Worm (Caenorhabditis elegans): ENCODE measurements around the gene R10E8.3.
A peak's percentile ranks its signal among the peaks of the same experiment; 100 is the strongest.

Gene R10E8.3

DNA sequence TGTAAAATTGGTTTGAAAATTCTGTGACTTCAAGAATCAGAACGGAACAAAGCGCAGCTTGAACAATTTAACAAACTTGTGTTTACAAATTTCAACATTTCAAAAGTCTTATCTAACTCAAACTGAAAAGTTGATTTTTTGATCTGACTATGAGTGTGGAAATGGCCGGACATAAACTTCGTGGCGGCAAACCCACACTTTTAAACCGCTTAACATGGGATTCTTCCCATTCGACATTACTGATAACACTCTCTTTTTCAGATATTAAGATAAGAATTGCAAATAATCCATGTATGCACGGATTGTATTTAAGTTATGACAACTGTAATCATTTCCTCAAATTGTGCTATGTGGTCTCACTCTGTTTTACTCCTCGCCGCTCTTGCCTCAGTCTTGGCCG, 45.4 kb downstream of the R10E8.3 start, which contains the start of gene clec-42:
TSS of gene clec-42 (plus strand) at position 285 of the 400 bp plus-strand sequence.
- TF ChIP-seq pqm-1 (tag; optimal IDR thresholded peaks at IDR 0.05) (peak; percentile 35), dpl-1 (GFP tag; optimal IDR thresholded peaks at IDR 0.05) (no peak), nhr-28 (tag; optimal IDR thresholded peaks at IDR 0.05) (peak; percentile 38)

DNA sequence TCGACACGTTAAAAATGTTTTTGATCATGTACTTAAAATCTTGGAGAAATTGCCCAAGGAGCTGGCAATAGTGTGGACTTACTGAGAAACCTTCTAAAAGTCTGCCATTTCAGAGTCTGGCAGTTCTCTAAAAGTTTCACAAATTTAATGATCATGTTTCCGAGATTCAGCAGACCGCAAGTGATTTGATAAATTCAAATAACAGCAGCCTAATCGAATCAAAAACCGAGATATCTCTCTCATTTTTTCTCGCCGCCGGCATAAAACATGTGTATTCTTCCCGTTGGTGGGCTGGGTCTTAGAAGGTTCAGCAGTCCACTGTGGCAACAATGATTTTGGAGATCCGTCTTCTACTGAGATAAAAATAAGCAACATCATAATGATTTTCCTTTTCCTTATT, 47.4 kb downstream of the R10E8.3 start, which contains the start of gene clec-246:
TSS of gene clec-246 (plus strand) at position 301 of the 400 bp plus-strand sequence.
- TF ChIP-seq ctbp-1 (GFP tag; IDR thresholded peaks at IDR 0.05) (no peak), ceh-28 (tag; optimal IDR thresholded peaks at IDR 0.05) (no peak), vab-7 (GFP tag; IDR thresholded peaks at IDR 0.05) (no peak), ZK546.5 (tag; optimal IDR thresholded peaks at IDR 0.05) (no peak)

DNA sequence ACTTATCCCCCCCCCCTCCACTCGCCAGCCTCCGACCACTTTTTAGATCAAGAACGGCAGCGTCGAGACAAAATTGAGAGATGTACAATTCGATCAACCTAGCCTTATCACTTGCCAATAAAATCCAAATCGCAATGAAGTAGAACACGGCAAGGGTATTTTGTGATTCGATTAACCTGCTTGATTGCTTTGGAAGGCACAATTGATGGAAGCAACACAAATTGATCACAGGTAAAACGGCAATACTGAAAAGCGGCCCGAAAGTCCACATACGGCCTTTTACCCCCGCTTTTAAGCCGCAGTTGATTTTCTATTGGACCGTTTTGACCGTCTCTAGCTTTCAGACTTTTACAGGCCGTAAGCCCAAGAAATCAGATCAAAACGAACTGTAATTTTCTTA, 48.2 kb downstream of the R10E8.3 start, which contains the start of gene clec-245:
TSS of gene clec-245 (minus strand) at position 101 of the 400 bp plus-strand sequence.
- TF ChIP-seq fkh-10 (GFP tag; optimal IDR thresholded peaks at IDR 0.05) = no peak
- TF ChIP-seq aha-1 (tag) = peak; percentile 84
- TF ChIP-seq dve-1 (tag; optimal IDR thresholded peaks at IDR 0.05; ENCODE audit: insufficient read depth) = no peak

DNA sequence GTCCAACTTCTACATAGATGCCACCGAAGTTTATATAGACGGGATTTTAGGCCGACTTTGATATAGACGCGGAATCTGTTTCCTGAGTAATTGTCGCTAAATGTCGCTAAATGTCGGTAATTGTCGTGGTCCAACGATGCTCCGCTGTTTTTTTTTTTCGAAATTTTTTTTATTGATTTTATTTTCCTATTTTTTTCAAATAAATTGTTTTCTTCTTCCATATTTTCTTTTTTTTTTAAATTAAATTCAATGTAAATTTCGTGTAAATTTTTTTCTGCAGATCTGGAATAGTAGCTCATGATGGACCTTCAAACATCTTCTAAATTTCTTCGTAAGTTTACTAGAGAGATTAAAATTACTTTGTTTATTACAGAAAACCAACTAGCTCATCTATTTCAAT, 51.7 kb downstream of the R10E8.3 start, which contains the start of gene C31G12.3:
TSS of gene C31G12.3 (plus strand) at position 301 of the 400 bp plus-strand sequence.
- no peak for TF ChIP-seq ces-1 (GFP tag; optimal IDR thresholded peaks at IDR 0.05)

All from whole organism, L4 larva.